Fruit fly (Drosophila melanogaster) S2 (cell line): ENCODE measurements around the gene CG46456.

Experiments
- CG8478 ChIP-seq: fragments of >200 bp; optimal IDR thresholded peaks from 2 replicates; lab custom pipeline; 2018
- CTCF ChIP-seq, 2 experiments: fragments of >200 bp; optimal IDR thresholded peaks; 2 replicates each; lab custom pipeline; 2018

DNA sequence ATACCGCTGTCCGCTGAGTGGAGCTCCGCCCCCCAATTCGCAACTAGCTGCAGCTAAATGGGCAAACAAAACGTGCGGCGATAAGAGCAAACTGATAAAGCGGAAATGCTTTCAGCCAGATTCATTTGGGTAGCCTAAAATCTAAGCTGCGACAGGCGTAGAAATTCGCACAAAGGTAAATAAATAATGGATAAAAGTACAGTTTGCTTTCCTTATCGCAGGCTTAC lies 590 bp upstream of the CG46456 start, which contains the start of gene lama:
- no peak for TF ChIP-seq CG8478 (lab: Kevin White, UChicago)
- no peak for TF ChIP-seq CTCF (optimal IDR thresholded peaks at IDR 0.05; lab: Kevin White, UChicago)
